Worm (Caenorhabditis elegans) whole organism, mixed stage, embryonic: ENCODE results near the gene C05G5.3.

Experiments
- M03D4.4 ChIP-seq: sonication (generic microtip); optimal IDR thresholded peaks from 2 replicates; lab custom pipeline; 2017; ENCODE audit warnings: mild to moderate bottlenecking, missing genetic modification characterization, missing compliant biosample characterization
- bed-3 ChIP-seq: fragments of 200-800 bp; sonication (Bioruptor generic); optimal IDR thresholded peaks from 3 replicates; lab custom pipeline; 2018; ENCODE audit warnings: mild to moderate bottlenecking, missing genetic modification characterization, moderate library complexity, missing compliant biosample characterization
- blmp-1 ChIP-seq: fragments of 150-350 bp; optimal IDR thresholded peaks from 2 replicates; lab custom pipeline; 2014; ENCODE audit warnings: missing biosample characterization, missing genetic modification characterization
- ceh-39 ChIP-seq: fragments of 150-350 bp; optimal IDR thresholded peaks from 2 replicates; lab custom pipeline; 2014; ENCODE audit warnings: missing biosample characterization, missing genetic modification characterization
- ceh-43 ChIP-seq: fragments of 200-800 bp; sonication (Bioruptor generic); optimal IDR thresholded peaks from 2 replicates; lab custom pipeline; 2018; ENCODE audit warnings: mild to moderate bottlenecking, missing genetic modification characterization, moderate library complexity, missing compliant biosample characterization
- ceh-83 ChIP-seq: fragments of 200-800 bp; sonication (Bioruptor generic); optimal IDR thresholded peaks from 2 replicates; lab custom pipeline; 2018; ENCODE audit warnings: mild to moderate bottlenecking, missing genetic modification characterization, missing compliant biosample characterization
- ces-1 ChIP-seq: fragments of 150-350 bp; optimal IDR thresholded peaks from 2 replicates; lab custom pipeline; 2014; ENCODE audit warnings: missing biosample characterization, missing genetic modification reagents, missing genetic modification characterization
- cnd-1 ChIP-seq: fragments of 200-800 bp; sonication (Bioruptor generic); optimal IDR thresholded peaks from 2 replicates; lab custom pipeline; 2018; ENCODE audit warnings: mild to moderate bottlenecking, missing genetic modification characterization, missing compliant biosample characterization
- drap-1 ChIP-seq: fragments of 200-800 bp; sonication (Bioruptor generic); optimal IDR thresholded peaks from 3 replicates; lab custom pipeline; 2018; ENCODE audit warnings: mild to moderate bottlenecking, missing genetic modification characterization, missing compliant biosample characterization
- elt-1 ChIP-seq: sonication (generic microtip); optimal IDR thresholded peaks from 2 replicates; lab custom pipeline; 2017; ENCODE audit warnings: missing genetic modification characterization, mild to moderate bottlenecking, missing compliant biosample characterization, antibody characterized with exemption, moderate library complexity, borderline replicate concordance; ENCODE audit not compliant: insufficient read depth
- elt-3 ChIP-seq: fragments of 150-350 bp; optimal IDR thresholded peaks from 2 replicates; lab custom pipeline; 2014; ENCODE audit warnings: missing biosample characterization, missing genetic modification characterization
- flh-1 ChIP-seq: fragments of 200-800 bp; sonication (Bioruptor generic); optimal IDR thresholded peaks from 2 replicates; lab custom pipeline; 2018; ENCODE audit warnings: mild to moderate bottlenecking, missing genetic modification characterization, moderate library complexity, missing compliant biosample characterization
- ham-2 ChIP-seq: fragments of 200-800 bp; sonication (Bioruptor generic); optimal IDR thresholded peaks from 2 replicates; lab custom pipeline; 2018; ENCODE audit warnings: mild to moderate bottlenecking, missing genetic modification characterization, missing compliant biosample characterization
- hlh-1 ChIP-seq: fragments of 150-350 bp; optimal IDR thresholded peaks from 2 replicates; lab custom pipeline; 2014; ENCODE audit warnings: missing biosample characterization, missing genetic modification reagents, missing genetic modification characterization
- lin-13 ChIP-seq: fragments of 150-350 bp; optimal IDR thresholded peaks from 2 replicates; lab custom pipeline; 2014; ENCODE audit warnings: missing biosample characterization, missing genetic modification characterization
- lin-32 ChIP-seq: fragments of 200-800 bp; sonication (Bioruptor generic); optimal IDR thresholded peaks from 2 replicates; lab custom pipeline; 2018; ENCODE audit warnings: mild to moderate bottlenecking, missing genetic modification characterization, missing compliant biosample characterization
- lsy-2 ChIP-seq: fragments of 150-350 bp; optimal IDR thresholded peaks from 2 replicates; lab custom pipeline; 2014; ENCODE audit warnings: missing biosample characterization, missing genetic modification characterization
- mab-5 ChIP-seq: fragments of 150-350 bp; optimal IDR thresholded peaks from 2 replicates; lab custom pipeline; 2014; ENCODE audit warnings: missing biosample characterization, missing genetic modification characterization
- mep-1 ChIP-seq: fragments of 150-350 bp; optimal IDR thresholded peaks from 2 replicates; lab custom pipeline; 2017; ENCODE audit warnings: missing biosample characterization, missing genetic modification reagents, missing genetic modification characterization, inconsistent platforms
- mls-2 ChIP-seq: sonication (generic microtip); optimal IDR thresholded peaks from 2 replicates; lab custom pipeline; 2016; ENCODE audit warnings: mild to moderate bottlenecking, missing genetic modification characterization, moderate library complexity, missing compliant biosample characterization
- nhr-12 ChIP-seq: fragments of 150-350 bp; optimal IDR thresholded peaks from 2 replicates; lab custom pipeline; 2014; ENCODE audit warnings: missing biosample characterization, missing genetic modification characterization
- nhr-2 ChIP-seq: fragments of 150-350 bp; optimal IDR thresholded peaks from 2 replicates; lab custom pipeline; 2014; ENCODE audit warnings: missing biosample characterization, missing genetic modification characterization
- nhr-237 ChIP-seq: fragments of 150-350 bp; optimal IDR thresholded peaks from 2 replicates; lab custom pipeline; 2014; ENCODE audit warnings: missing biosample characterization, missing genetic modification characterization
- nhr-28 ChIP-seq: fragments of 150-350 bp; optimal IDR thresholded peaks from 2 replicates; lab custom pipeline; 2014; ENCODE audit warnings: missing biosample characterization, missing genetic modification characterization
- nhr-76 ChIP-seq: sonication (generic microtip); optimal IDR thresholded peaks from 2 replicates; lab custom pipeline; 2017; ENCODE audit warnings: missing biosample characterization, missing genetic modification characterization
- pha-4 ChIP-seq: fragments of 150-350 bp; optimal IDR thresholded peaks from 2 replicates; lab custom pipeline; 2018; ENCODE audit warnings: missing biosample characterization, missing genetic modification reagents, missing genetic modification characterization
- sem-2 ChIP-seq: fragments of 200-800 bp; sonication (Bioruptor generic); optimal IDR thresholded peaks from 2 replicates; lab custom pipeline; 2018; ENCODE audit warnings: mild to moderate bottlenecking, missing genetic modification characterization, missing compliant biosample characterization
- snpc-4 ChIP-seq: fragments of 150-350 bp; optimal IDR thresholded peaks from 2 replicates; lab custom pipeline; 2014; ENCODE audit warnings: missing biosample characterization, missing genetic modification characterization
- sptf-1 ChIP-seq: sonication (generic microtip); optimal IDR thresholded peaks from 2 replicates; lab custom pipeline; 2017; ENCODE audit warnings: mild to moderate bottlenecking, missing genetic modification characterization, moderate library complexity, missing compliant biosample characterization
- tbx-8 ChIP-seq: fragments of 200-800 bp; sonication (Bioruptor generic); optimal IDR thresholded peaks from 2 replicates; lab custom pipeline; 2018; ENCODE audit warnings: mild to moderate bottlenecking, missing genetic modification characterization, moderate library complexity, missing compliant biosample characterization
- unc-120 ChIP-seq: sonication (generic microtip); optimal IDR thresholded peaks from 2 replicates; lab custom pipeline; 2017; ENCODE audit warnings: missing genetic modification characterization, missing compliant biosample characterization; ENCODE audit not compliant: poor library complexity, severe bottlenecking
- unc-39 ChIP-seq: fragments of 150-350 bp; optimal IDR thresholded peaks from 2 replicates; lab custom pipeline; 2014; ENCODE audit warnings: missing biosample characterization, missing genetic modification characterization
- unc-62 ChIP-seq: fragments of 150-350 bp; optimal IDR thresholded peaks from 2 replicates; lab custom pipeline; 2014; ENCODE audit warnings: missing biosample characterization, missing genetic modification reagents, missing genetic modification characterization
- zip-8 ChIP-seq: fragments of 150-350 bp; optimal IDR thresholded peaks from 2 replicates; lab custom pipeline; 2014; ENCODE audit warnings: missing biosample characterization, missing genetic modification characterization
- ztf-11 ChIP-seq: fragments of 150-350 bp; optimal IDR thresholded peaks from 2 replicates; lab custom pipeline; 2014; ENCODE audit warnings: missing biosample characterization, missing genetic modification characterization

C05G5.3 gene

ce11 chrX:14757641-14758220 is 5.9 kb upstream of the C05G5.3 start:
- TF ChIP-seq nhr-12 (tag; lab: Kevin White, UChicago) (no peak), ham-2 (GFP tag; lab: Kevin White, UChicago) (no peak), ztf-11 (tag; lab: Kevin White, UChicago) (no peak), ces-1 (no peak), elt-1 (tag; lab: Kevin White, UChicago) (no peak), blmp-1 (no peak), unc-39 (no peak), flh-1 (GFP tag; lab: Kevin White, UChicago) (no peak), tbx-8 (no peak), unc-62 (no peak), lsy-2 (tag; lab: Kevin White, UChicago) (no peak), snpc-4 (tag; lab: Kevin White, UChicago) (no peak), unc-120 (tag; lab: Kevin White, UChicago) (no peak), hlh-1 (tag; lab: Kevin White, UChicago) (no peak), M03D4.4 (tag; lab: Kevin White, UChicago) (no peak), bed-3 (GFP tag; lab: Kevin White, UChicago) (no peak), nhr-28 (tag; lab: Kevin White, UChicago) (no peak), zip-8 (tag; lab: Kevin White, UChicago) (no peak), sem-2 (GFP tag; lab: Kevin White, UChicago) (no peak)

- TF ChIP-seq snpc-4 (tag; lab: Kevin White, UChicago) (no peak), mab-5 (tag; lab: Kevin White, UChicago) (no peak), mls-2 (tag; lab: Kevin White, UChicago) (peak; percentile 1), nhr-28 (tag; lab: Kevin White, UChicago) (no peak), lin-13 (no peak), zip-8 (tag; lab: Kevin White, UChicago) (no peak), ztf-11 (tag; lab: Kevin White, UChicago) (no peak), blmp-1 (no peak), unc-39 (no peak), M03D4.4 (tag; lab: Kevin White, UChicago) (peak; percentile 38), elt-3 (tag; lab: Kevin White, UChicago) (no peak), sptf-1 (tag; lab: Kevin White, UChicago) (peak; percentile 39), ceh-43 (GFP tag; lab: Kevin White, UChicago) (no peak)
These were observed 4.8 kb upstream of the C05G5.3 start for ce11 chrX:14756606-14757005.

ce11 chrX:14755847-14756246 is 4.0 kb upstream of the C05G5.3 start:
- TF ChIP-seq snpc-4 (tag; lab: Kevin White, UChicago) (no peak), ham-2 (GFP tag; lab: Kevin White, UChicago) (no peak), flh-1 (GFP tag; lab: Kevin White, UChicago) (no peak), nhr-12 (tag; lab: Kevin White, UChicago) (no peak), lin-13 (no peak), ztf-11 (tag; lab: Kevin White, UChicago) (no peak), ceh-39 (tag; lab: Kevin White, UChicago) (no peak), ces-1 (no peak), elt-1 (tag; lab: Kevin White, UChicago) (no peak), sem-2 (GFP tag; lab: Kevin White, UChicago) (no peak), mep-1 (tag; lab: Kevin White, UChicago) (no peak), cnd-1 (no peak), unc-62 (no peak), ceh-83 (GFP tag; lab: Kevin White, UChicago) (no peak), drap-1 (no peak), ceh-43 (GFP tag; lab: Kevin White, UChicago) (no peak), pha-4 (tag; lab: Kevin White, UChicago) (no peak), nhr-2 (tag; lab: Kevin White, UChicago) (no peak), M03D4.4 (tag; lab: Kevin White, UChicago) (no peak), lin-32 (no peak)

ce11 chrX:14753514-14754076 is 1.8 kb upstream of the C05G5.3 start, which contains the start of gene sucl-1:
sucl-1 (plus strand) TSS chrX:14754026.
- TF ChIP-seq ham-2 (GFP tag; lab: Kevin White, UChicago): peak; percentile 18
- no peak for TF ChIP-seq nhr-237 (tag; lab: Kevin White, UChicago)
- no peak for TF ChIP-seq lin-32
- TF ChIP-seq elt-1 (tag; lab: Kevin White, UChicago): no peak
- TF ChIP-seq elt-3 (tag; lab: Kevin White, UChicago): no peak
- no peak for TF ChIP-seq flh-1 (GFP tag; lab: Kevin White, UChicago)
- peak; percentile 21 for TF ChIP-seq nhr-2 (tag; lab: Kevin White, UChicago)
- no peak for TF ChIP-seq snpc-4 (tag; lab: Kevin White, UChicago)
- peak; percentile 42 for TF ChIP-seq drap-1
- no peak for TF ChIP-seq nhr-28 (tag; lab: Kevin White, UChicago)
- TF ChIP-seq zip-8 (tag; lab: Kevin White, UChicago): no peak
- no peak for TF ChIP-seq mab-5 (tag; lab: Kevin White, UChicago)
- no peak for TF ChIP-seq nhr-12 (tag; lab: Kevin White, UChicago)
- peak; percentile 43 for TF ChIP-seq pha-4 (tag; lab: Kevin White, UChicago)
- TF ChIP-seq M03D4.4 (tag; lab: Kevin White, UChicago): peak; percentile 51
- no peak for TF ChIP-seq blmp-1
- peak; percentile 43 for TF ChIP-seq unc-62
- peak; percentile 16 for TF ChIP-seq lsy-2 (tag; lab: Kevin White, UChicago)
- TF ChIP-seq mep-1 (tag; lab: Kevin White, UChicago): peak; percentile 83
- peak; percentile 57 for TF ChIP-seq lin-13
- no peak for TF ChIP-seq unc-39
- no peak for TF ChIP-seq sem-2 (GFP tag; lab: Kevin White, UChicago)
- TF ChIP-seq ceh-83 (GFP tag; lab: Kevin White, UChicago): no peak
- no peak for TF ChIP-seq sptf-1 (tag; lab: Kevin White, UChicago)
- TF ChIP-seq bed-3 (GFP tag; lab: Kevin White, UChicago): no peak
- TF ChIP-seq nhr-76 (tag; lab: Kevin White, UChicago): no peak
- TF ChIP-seq ces-1: peak; percentile 62
- TF ChIP-seq ceh-39 (tag; lab: Kevin White, UChicago): peak; percentile 66
- TF ChIP-seq unc-120 (tag; lab: Kevin White, UChicago): peak; percentile 64
- TF ChIP-seq hlh-1 (tag; lab: Kevin White, UChicago): peak; percentile 58
- TF ChIP-seq ztf-11 (tag; lab: Kevin White, UChicago): peak; percentile 43
- TF ChIP-seq mls-2 (tag; lab: Kevin White, UChicago): peak; percentile 86
- peak; percentile 31 for TF ChIP-seq cnd-1
